Fruit fly (Drosophila melanogaster) whole organism, embryonic: ENCODE results near the gene CG10274.

Experiments used
- Bgb ChIP-seq: fragments of 200-800 bp; sonication (Bioruptor generic); IDR thresholded peaks from 2 replicates; pipeline ENCODE4 v1.3.6; 2022; ENCODE audit warnings: missing biosample characterization, missing genetic modification characterization; ENCODE audit not compliant: partially characterized antibody
- BtbVII ChIP-seq: fragments of 200-800 bp; sonication (Bioruptor generic); optimal IDR thresholded peaks from 3 replicates; lab custom pipeline; 2017; ENCODE audit warnings: missing biosample characterization, mild to moderate bottlenecking, missing genetic modification characterization
- Bteb2 ChIP-seq: fragments of 200-800 bp; sonication (Bioruptor generic); optimal IDR thresholded peaks from 2 replicates; lab custom pipeline; 2016; ENCODE audit warnings: missing biosample characterization, missing genetic modification characterization
- CG10979 ChIP-seq: fragments of 200-800 bp; sonication (Bioruptor generic); optimal IDR thresholded peaks from 2 replicates; lab custom pipeline; 2018; ENCODE audit warnings: missing biosample characterization, mild to moderate bottlenecking, missing genetic modification characterization, moderate library complexity
- CG11504 ChIP-seq: fragments of 200-800 bp; sonication (Bioruptor generic); optimal IDR thresholded peaks from 3 replicates; lab custom pipeline; 2019; ENCODE audit warnings: missing biosample characterization, mild to moderate bottlenecking, missing genetic modification characterization, moderate library complexity
- CG11695 ChIP-seq: fragments of 200-800 bp; sonication (Bioruptor generic); IDR thresholded peaks from 3 replicates; pipeline ENCODE4 v1.3.6; 2022; ENCODE audit warnings: missing biosample characterization, missing genetic modification characterization
- CG12155 ChIP-seq: fragments of 200-800 bp; sonication (Bioruptor generic); optimal IDR thresholded peaks from 3 replicates; lab custom pipeline; 2016; ENCODE audit warnings: missing biosample characterization, missing genetic modification characterization
- CG12299 ChIP-seq: fragments of 200-800 bp; sonication (Bioruptor generic); optimal IDR thresholded peaks from 2 replicates; lab custom pipeline; 2018; ENCODE audit warnings: missing biosample characterization, mild to moderate bottlenecking, missing genetic modification characterization
- CG13296 ChIP-seq: fragments of 200-800 bp; sonication (Bioruptor generic); optimal IDR thresholded peaks from 3 replicates; lab custom pipeline; 2018; ENCODE audit warnings: missing biosample characterization, mild to moderate bottlenecking, missing genetic modification characterization
- CG14050 ChIP-seq: fragments of 200-800 bp; sonication (Bioruptor generic); IDR thresholded peaks from 3 replicates; pipeline ENCODE4 v1.3.6; 2022; ENCODE audit warnings: missing biosample characterization, missing genetic modification characterization
- CG15011 ChIP-seq: fragments of 200-800 bp; sonication (Bioruptor generic); optimal IDR thresholded peaks from 3 replicates; lab custom pipeline; 2018; ENCODE audit warnings: missing biosample characterization, mild to moderate bottlenecking, missing genetic modification characterization
- CG15696 ChIP-seq: fragments of 200-800 bp; sonication (Bioruptor generic); optimal IDR thresholded peaks from 2 replicates; lab custom pipeline; 2019; ENCODE audit warnings: missing biosample characterization, mild to moderate bottlenecking, missing genetic modification characterization, moderate library complexity
- CG17385 ChIP-seq: fragments of 200-800 bp; sonication (Bioruptor generic); optimal IDR thresholded peaks from 3 replicates; lab custom pipeline; 2018; ENCODE audit warnings: missing biosample characterization, mild to moderate bottlenecking, missing genetic modification characterization
- CG17912 ChIP-seq: fragments of 200-800 bp; sonication (Bioruptor generic); optimal IDR thresholded peaks from 2 replicates; lab custom pipeline; 2018; ENCODE audit warnings: missing biosample characterization, mild to moderate bottlenecking, missing genetic modification characterization
- CG18599 ChIP-seq: fragments of 200-800 bp; sonication (Bioruptor generic); optimal IDR thresholded peaks from 3 replicates; lab custom pipeline; 2017; ENCODE audit warnings: missing biosample characterization, missing genetic modification characterization, mild to moderate bottlenecking, moderate library complexity, missing genetic modification reagents
- CG3407 ChIP-seq: fragments of 200-800 bp; sonication (Bioruptor generic); optimal IDR thresholded peaks from 2 replicates; lab custom pipeline; 2018; ENCODE audit warnings: missing biosample characterization, mild to moderate bottlenecking, missing genetic modification characterization
- CG3847 ChIP-seq: fragments of 200-800 bp; sonication (Bioruptor generic); IDR thresholded peaks from 2 replicates; pipeline ENCODE4 v1.3.6; 2022; ENCODE audit warnings: missing biosample characterization, missing genetic modification characterization
- CG42726 ChIP-seq: fragments of 200-800 bp; sonication (Bioruptor generic); IDR thresholded peaks from 2 replicates; pipeline ENCODE4 v1.3.6; 2022; ENCODE audit warnings: missing biosample characterization, missing genetic modification characterization; ENCODE audit not compliant: partially characterized antibody
- CG4328 ChIP-seq: fragments of 200-800 bp; sonication (Bioruptor generic); optimal IDR thresholded peaks from 3 replicates; lab custom pipeline; 2017; ENCODE audit warnings: missing biosample characterization, missing genetic modification reagents, missing genetic modification characterization
- CG4617 ChIP-seq: fragments of 200-800 bp; sonication (Bioruptor generic); optimal IDR thresholded peaks from 3 replicates; lab custom pipeline; 2016; ENCODE audit warnings: missing biosample characterization, missing genetic modification characterization, borderline replicate concordance
- CG6689 ChIP-seq: fragments of 200-800 bp; sonication (Bioruptor generic); IDR thresholded peaks from 2 replicates; pipeline ENCODE4 v1.3.6; 2022; ENCODE audit warnings: missing biosample characterization, missing genetic modification characterization
- CG8359 ChIP-seq: fragments of 200-800 bp; sonication (Bioruptor generic); optimal IDR thresholded peaks from 2 replicates; lab custom pipeline; 2017; ENCODE audit warnings: missing biosample characterization, mild to moderate bottlenecking, missing genetic modification characterization, borderline replicate concordance
- CG8944 ChIP-seq: fragments of 200-800 bp; sonication (Bioruptor generic); optimal IDR thresholded peaks from 3 replicates; lab custom pipeline; 2016; ENCODE audit warnings: missing biosample characterization, missing genetic modification characterization
- CG9932 ChIP-seq: fragments of 200-800 bp; sonication (Bioruptor generic); IDR thresholded peaks from 2 replicates; pipeline ENCODE4 v1.3.6; 2022; ENCODE audit warnings: missing biosample characterization, missing genetic modification characterization
- Chrac-16 ChIP-seq: fragments of 200-800 bp; sonication (Bioruptor generic); optimal IDR thresholded peaks from 3 replicates; lab custom pipeline; 2016; ENCODE audit warnings: missing biosample characterization, missing genetic modification characterization
- Dfd ChIP-seq, 2 experiments: fragments of >200 bp; optimal IDR thresholded peaks; 2 replicates each; lab custom pipeline; 2017; ENCODE audit warnings: missing biosample characterization in 2 of 2, missing genetic modification characterization in 2 of 2
- Fer2 ChIP-seq: fragments of 200-800 bp; sonication (Bioruptor generic); optimal IDR thresholded peaks from 2 replicates; lab custom pipeline; 2018; ENCODE audit warnings: missing biosample characterization, mild to moderate bottlenecking, missing genetic modification characterization, moderate library complexity
- Gug ChIP-seq: fragments of 200-800 bp; sonication (Bioruptor generic); IDR thresholded peaks from 4 replicates; pipeline ENCODE4 v1.3.6; 2022; ENCODE audit warnings: missing biosample characterization, missing genetic modification characterization
- Hr78 ChIP-seq, 2 experiments: fragments of 200-800 bp in 1 of 2; fragments of >200 bp in 1 of 2; sonication (Bioruptor generic) in 1 of 2; optimal IDR thresholded peaks; 2 replicates each; lab custom pipeline; 2017 to 2019; ENCODE audit warnings: missing biosample characterization in 2 of 2, missing genetic modification characterization in 2 of 2, mild to moderate bottlenecking in 1 of 2, moderate library complexity in 1 of 2
- Lim3 ChIP-seq: fragments of 200-800 bp; sonication (Bioruptor generic); IDR thresholded peaks from 2 replicates; pipeline ENCODE4 v1.3.6; 2022; ENCODE audit warnings: missing biosample characterization, missing genetic modification characterization
- Meics ChIP-seq: fragments of 200-800 bp; sonication (Bioruptor generic); optimal IDR thresholded peaks from 2 replicates; lab custom pipeline; 2017; ENCODE audit warnings: missing biosample characterization, mild to moderate bottlenecking, missing genetic modification characterization
- Pdp1 ChIP-seq, 2 experiments: fragments of 200-800 bp; sonication (Bioruptor generic); optimal IDR thresholded peaks; 3 replicates each; lab custom pipeline; 2016; ENCODE audit warnings: missing biosample characterization in 2 of 2, missing genetic modification characterization in 2 of 2, mild to moderate bottlenecking in 1 of 2, moderate library complexity in 1 of 2
- Rx ChIP-seq: fragments of 200-800 bp; sonication (Bioruptor generic); IDR thresholded peaks from 2 replicates; pipeline ENCODE4 v1.3.6; 2022; ENCODE audit warnings: missing biosample characterization, missing genetic modification characterization
- Spps ChIP-seq: fragments of 200-800 bp; sonication (Bioruptor generic); optimal IDR thresholded peaks from 2 replicates; lab custom pipeline; 2018; ENCODE audit warnings: missing biosample characterization, mild to moderate bottlenecking, missing genetic modification characterization
- Sry-β ChIP-seq: fragments of 200-800 bp; sonication (Bioruptor generic); optimal IDR thresholded peaks from 2 replicates; lab custom pipeline; 2018; ENCODE audit warnings: missing biosample characterization, mild to moderate bottlenecking, missing genetic modification characterization, moderate library complexity
- ash1 ChIP-seq: fragments of 200-800 bp; sonication (Bioruptor generic); optimal IDR thresholded peaks from 2 replicates; lab custom pipeline; 2018; ENCODE audit warnings: missing biosample characterization, mild to moderate bottlenecking, missing genetic modification characterization
- eve ChIP-seq, 2 experiments: fragments of >200 bp; optimal IDR thresholded peaks; 2 replicates each; lab custom pipeline; 2017; ENCODE audit warnings: missing biosample characterization in 2 of 2, missing genetic modification characterization in 2 of 2
- h ChIP-seq: fragments of >200 bp; optimal IDR thresholded peaks from 2 replicates; lab custom pipeline; 2017
- her ChIP-seq: fragments of 200-800 bp; sonication (Bioruptor generic); optimal IDR thresholded peaks from 2 replicates; lab custom pipeline; 2016; ENCODE audit warnings: missing biosample characterization, missing genetic modification characterization
- hth ChIP-seq: fragments of >200 bp; optimal IDR thresholded peaks from 2 replicates; lab custom pipeline; 2017; ENCODE audit warnings: inconsistent platforms
- lilli ChIP-seq: fragments of 200-800 bp; sonication (Bioruptor generic); optimal IDR thresholded peaks from 3 replicates; lab custom pipeline; 2016; ENCODE audit warnings: missing biosample characterization, missing genetic modification characterization
- mirr ChIP-seq: fragments of 200-800 bp; sonication (Bioruptor generic); optimal IDR thresholded peaks from 3 replicates; lab custom pipeline; 2018; ENCODE audit warnings: missing biosample characterization, mild to moderate bottlenecking, missing genetic modification characterization
- nau ChIP-seq: fragments of 200-800 bp; sonication (Bioruptor generic); optimal IDR thresholded peaks from 3 replicates; lab custom pipeline; 2017; ENCODE audit warnings: missing biosample characterization, mild to moderate bottlenecking, missing genetic modification characterization, missing genetic modification reagents
- onecut ChIP-seq: fragments of 200-800 bp; sonication (Bioruptor generic); IDR thresholded peaks from 2 replicates; pipeline ENCODE4 v1.3.6; 2022; ENCODE audit warnings: missing biosample characterization, missing genetic modification characterization
- scrt ChIP-seq: fragments of 200-800 bp; sonication (Bioruptor generic); optimal IDR thresholded peaks from 2 replicates; lab custom pipeline; 2018; ENCODE audit warnings: missing biosample characterization, mild to moderate bottlenecking, missing genetic modification characterization, moderate library complexity
- sens ChIP-seq: fragments of 200-800 bp; sonication (Bioruptor generic); peaks from one replicate; lab custom pipeline; 2016; ENCODE audit warnings: missing biosample characterization, missing genetic modification characterization
- sima ChIP-seq: fragments of 200-800 bp; sonication (Bioruptor generic); optimal IDR thresholded peaks from 2 replicates; lab custom pipeline; 2016; ENCODE audit warnings: missing biosample characterization, missing genetic modification characterization
- sisA ChIP-seq: fragments of 200-800 bp; sonication (Bioruptor generic); IDR thresholded peaks from 2 replicates; pipeline ENCODE4 v1.3.6; 2022; ENCODE audit warnings: missing biosample characterization, missing genetic modification characterization
- sqz ChIP-seq: fragments of 200-800 bp; sonication (Bioruptor generic); optimal IDR thresholded peaks from 3 replicates; lab custom pipeline; 2018; ENCODE audit warnings: missing biosample characterization, mild to moderate bottlenecking, missing genetic modification characterization
- toy ChIP-seq: fragments of 200-800 bp; sonication (Bioruptor generic); IDR thresholded peaks from 2 replicates; pipeline ENCODE4 v1.3.6; 2022; ENCODE audit warnings: missing biosample characterization, missing genetic modification characterization
- zf30C ChIP-seq: fragments of 200-800 bp; sonication (Bioruptor generic); optimal IDR thresholded peaks from 3 replicates; lab custom pipeline; 2018; ENCODE audit warnings: missing biosample characterization, mild to moderate bottlenecking, missing genetic modification characterization

CG10274 gene

dm6 chr3L:6218517-6219155 lies 37.0 kb upstream of the CG10274 start (continued):
- no peak for TF ChIP-seq mirr
- TF ChIP-seq hth (lab: Kevin White, UChicago), result no peak
- no peak for TF ChIP-seq sima
- no peak for TF ChIP-seq h (lab: Kevin White, UChicago)
- peak; percentile 13 for TF ChIP-seq CG17912 (GFP tag; lab: Kevin White, UChicago)
- TF ChIP-seq sqz (GFP tag; lab: Kevin White, UChicago), result peak; percentile 36
- no peak for TF ChIP-seq CG3847 (GFP tag; lab: Robert Waterston, UW)
- no peak for TF ChIP-seq CG42726 (GFP tag; lab: Robert Waterston, UW)
- no peak for TF ChIP-seq Sry-β
- no peak for TF ChIP-seq ash1
- TF ChIP-seq sisA, result no peak
- no peak for TF ChIP-seq CG4328
- no peak for TF ChIP-seq Gug
- TF ChIP-seq CG15011 (GFP tag; lab: Kevin White, UChicago), result no peak
- 0 out of 2 replicates have a peak, but pooled peaks have one; percentile 12 for TF ChIP-seq Bgb (GFP tag; lab: Robert Waterston, UW)
- no peak for TF ChIP-seq Rx (GFP tag; lab: Robert Waterston, UW)
- no peak for TF ChIP-seq CG14050 (GFP tag; lab: Robert Waterston, UW)
- no peak for TF ChIP-seq lilli (GFP tag; lab: Kevin White, UChicago)
- TF ChIP-seq Spps (tag; lab: Kevin White, UChicago), result no peak
- TF ChIP-seq CG9932 (GFP tag; lab: Robert Waterston, UW), result no peak
- no peak for TF ChIP-seq Meics (GFP tag; lab: Kevin White, UChicago)
- peak; percentile 10 for TF ChIP-seq CG10979 (tag; lab: Kevin White, UChicago)
- TF ChIP-seq CG11695, result no peak
- no peak for TF ChIP-seq Bteb2
- peak; percentile 47 for TF ChIP-seq CG13296 (GFP tag; lab: Kevin White, UChicago)
- no peak for TF ChIP-seq CG8944 (GFP tag; lab: Kevin White, UChicago)
- TF ChIP-seq her (GFP tag; lab: Kevin White, UChicago), result no peak
- TF ChIP-seq CG11504 (tag; lab: Kevin White, UChicago), result no peak
- no peak for TF ChIP-seq Hr78 (GFP tag; optimal IDR thresholded peaks at IDR 0.05; lab: Kevin White, UChicago)
- TF ChIP-seq onecut (GFP tag; lab: Robert Waterston, UW), result peak; percentile 24; the same call in 1 of the 2 replicates
- TF ChIP-seq Dfd (GFP tag; optimal IDR thresholded peaks at IDR 0.05; lab: Kevin White, UChicago), result no peak
- no peak for TF ChIP-seq CG4617 (GFP tag; lab: Kevin White, UChicago)
- no peak for TF ChIP-seq CG8359 (GFP tag; lab: Kevin White, UChicago)
- TF ChIP-seq nau (GFP tag; lab: Kevin White, UChicago), result peak; percentile 16
- TF ChIP-seq toy (GFP tag; lab: Robert Waterston, UW), result no peak
- TF ChIP-seq CG15696 (tag; lab: Kevin White, UChicago), result no peak
- no peak for TF ChIP-seq Lim3 (GFP tag; lab: Robert Waterston, UW)
- TF ChIP-seq CG3407 (GFP tag; lab: Kevin White, UChicago), result no peak
- TF ChIP-seq eve (GFP tag; optimal IDR thresholded peaks at IDR 0.05; lab: Kevin White, UChicago), result no peak
- TF ChIP-seq sens, result peak; percentile 87
- TF ChIP-seq CG12299 (tag; lab: Kevin White, UChicago), result no peak
- no peak for TF ChIP-seq Pdp1 (GFP tag; optimal IDR thresholded peaks at IDR 0.05; lab: Kevin White, UChicago)
- TF ChIP-seq CG17385 (GFP tag; lab: Kevin White, UChicago), result peak; percentile 47
- TF ChIP-seq CG6689 (GFP tag; lab: Robert Waterston, UW), result no peak
- no peak for TF ChIP-seq zf30C (GFP tag; lab: Kevin White, UChicago)
- no peak for TF ChIP-seq CG18599 (GFP tag; lab: Kevin White, UChicago)
- peak; percentile 89 for TF ChIP-seq CG12155
- TF ChIP-seq Fer2 (tag; lab: Kevin White, UChicago), result no peak
- TF ChIP-seq scrt (GFP tag; lab: Kevin White, UChicago), result no peak
- peak; percentile 49 for TF ChIP-seq BtbVII
- no peak for TF ChIP-seq Chrac-16 (GFP tag; lab: Kevin White, UChicago)
